Fruit fly (Drosophila melanogaster): ENCODE results near the gene CG5665.

dm6 chr3L:20375467-20375866, 17.2 kb downstream of the CG5665 start:
- TF ChIP-seq topi (GFP tag; optimal IDR thresholded peaks at IDR 0.05) (no peak), Ets96B (tag; optimal IDR thresholded peaks at IDR 0.05) (no peak), acj6 (GFP tag; optimal IDR thresholded peaks at IDR 0.05) (no peak), Lpt (GFP tag; optimal IDR thresholded peaks at IDR 0.05) (no peak), Sox15 (GFP tag; optimal IDR thresholded peaks at IDR 0.05) (no peak), CG6808 (GFP tag; optimal IDR thresholded peaks at IDR 0.05) (no peak), fd59A (GFP tag; optimal IDR thresholded peaks at IDR 0.05) (no peak), fkh (GFP tag; optimal IDR thresholded peaks at IDR 0.05) (no peak), Hr38 (GFP tag; optimal IDR thresholded peaks at IDR 0.05) (no peak), Sox102F (GFP tag; optimal IDR thresholded peaks at IDR 0.05) (no peak), Smox (GFP tag; optimal IDR thresholded peaks at IDR 0.05) (no peak), CG34406 (GFP tag; optimal IDR thresholded peaks at IDR 0.05) (no peak), Hr4 (GFP tag; optimal IDR thresholded peaks at IDR 0.05) (no peak)

Measured in whole organism, prepupa.